Worm (Caenorhabditis elegans) whole organism, L4 larva: ENCODE results near the gene F53B1.3.

Experiments
- F10B5.3 ChIP-seq: sonication (generic microtip); optimal IDR thresholded peaks from 2 replicates; lab custom pipeline; 2016; ENCODE audit warnings: mild to moderate bottlenecking, missing genetic modification characterization, missing compliant biosample characterization
- F26F4.8 ChIP-seq: fragments of 200-800 bp; sonication (Bioruptor generic); conservative IDR thresholded peaks from 2 replicates; pipeline ENCODE4 v1.3.6; 2022; ENCODE audit warnings: missing genetic modification characterization, missing compliant biosample characterization
- F49E8.2 ChIP-seq: sonication (generic microtip); optimal IDR thresholded peaks from 2 replicates; lab custom pipeline; 2016; ENCODE audit warnings: missing compliant biosample characterization, mild to moderate bottlenecking, missing genetic modification characterization, borderline replicate concordance
- Y105C5A.15 ChIP-seq: fragments of 200-800 bp; sonication (Bioruptor generic); IDR thresholded peaks from 2 replicates; pipeline ENCODE4 v1.3.6; 2022; ENCODE audit warnings: missing genetic modification characterization, missing compliant biosample characterization
- aha-1 ChIP-seq: fragments of 150-350 bp; peaks from one replicate; lab custom pipeline; 2014; ENCODE audit warnings: missing biosample characterization, missing genetic modification characterization
- ama-1 ChIP-seq: fragments of 150-350 bp; optimal IDR thresholded peaks from 2 replicates; lab custom pipeline; 2014; ENCODE audit warnings: inconsistent platforms, mixed read lengths
- ctbp-1 ChIP-seq: fragments of 200-800 bp; sonication (Bioruptor generic); IDR thresholded peaks from 2 replicates; pipeline ENCODE4 v1.3.6; 2022; ENCODE audit warnings: missing genetic modification reagents, missing genetic modification characterization, missing compliant biosample characterization
- dpl-1 ChIP-seq: fragments of 150-350 bp; optimal IDR thresholded peaks from 2 replicates; lab custom pipeline; 2014; ENCODE audit warnings: missing biosample characterization, missing genetic modification reagents, missing genetic modification characterization
- duxl-1 ChIP-seq: sonication (generic microtip); optimal IDR thresholded peaks from 2 replicates; lab custom pipeline; 2016; ENCODE audit warnings: mild to moderate bottlenecking, missing genetic modification characterization, moderate library complexity, missing compliant biosample characterization; ENCODE audit not compliant: poor library complexity
- dve-1 ChIP-seq: sonication (generic microtip); optimal IDR thresholded peaks from 2 replicates; lab custom pipeline; 2017; ENCODE audit warnings: antibody characterized with exemption, mild to moderate bottlenecking, missing genetic modification characterization, missing compliant biosample characterization; ENCODE audit not compliant: insufficient read depth
- egl-27 ChIP-seq: sonication (generic microtip); optimal IDR thresholded peaks from 3 replicates; lab custom pipeline; 2017; ENCODE audit warnings: missing biosample characterization, missing genetic modification reagents, missing genetic modification characterization
- fkh-10 ChIP-seq: fragments of 150-350 bp; optimal IDR thresholded peaks from 2 replicates; lab custom pipeline; 2014; ENCODE audit warnings: missing biosample characterization, missing genetic modification reagents, missing genetic modification characterization
- hlh-30 ChIP-seq: sonication (generic microtip); optimal IDR thresholded peaks from 2 replicates; lab custom pipeline; 2017; ENCODE audit warnings: antibody characterized with exemption, mild to moderate bottlenecking, missing genetic modification characterization, missing compliant biosample characterization; ENCODE audit not compliant: insufficient read depth
- lin-15B ChIP-seq: fragments of 150-350 bp; sonication (generic microtip); optimal IDR thresholded peaks from 3 replicates; lab custom pipeline; 2014; ENCODE audit warnings: missing biosample characterization, missing genetic modification characterization
- lin-39 ChIP-seq: fragments of 150-350 bp; optimal IDR thresholded peaks from 2 replicates; lab custom pipeline; 2014; ENCODE audit warnings: missing biosample characterization, missing genetic modification reagents, missing genetic modification characterization
- madf-5 ChIP-seq, 2 experiments: fragments of 200-800 bp; sonication (Bioruptor generic); IDR thresholded peaks; 2 replicates each; pipeline ENCODE4 v1.3.6; 2022; ENCODE audit warnings: missing compliant biosample characterization in 2 of 2, missing genetic modification characterization in 2 of 2
- mdt-29 ChIP-seq: fragments of 200-800 bp; sonication (Bioruptor generic); IDR thresholded peaks from 2 replicates; pipeline ENCODE4 v1.3.6; 2022; ENCODE audit warnings: missing genetic modification reagents, missing genetic modification characterization, missing compliant biosample characterization
- mxl-2 ChIP-seq: fragments of 200-800 bp; sonication (Bioruptor generic); conservative IDR thresholded peaks from 2 replicates; pipeline ENCODE4 v1.3.6; 2022; ENCODE audit warnings: missing genetic modification reagents, missing genetic modification characterization, missing compliant biosample characterization
- mxl-3 ChIP-seq: fragments of 200-800 bp; sonication (Bioruptor generic); optimal IDR thresholded peaks from 2 replicates; lab custom pipeline; 2018; ENCODE audit warnings: mild to moderate bottlenecking, missing genetic modification characterization, missing compliant biosample characterization
- nhr-10 ChIP-seq: fragments of 150-350 bp; optimal IDR thresholded peaks from 2 replicates; lab custom pipeline; 2014; ENCODE audit warnings: missing biosample characterization, missing genetic modification characterization
- nhr-102 ChIP-seq: sonication (generic microtip); optimal IDR thresholded peaks from 2 replicates; lab custom pipeline; 2016; ENCODE audit warnings: mild to moderate bottlenecking, missing genetic modification characterization, moderate library complexity, missing compliant biosample characterization
- nhr-237 ChIP-seq: sonication (generic microtip); optimal IDR thresholded peaks from 2 replicates; lab custom pipeline; 2017; ENCODE audit warnings: missing biosample characterization, missing genetic modification characterization
- nhr-25 ChIP-seq: sonication (generic microtip); optimal IDR thresholded peaks from 2 replicates; lab custom pipeline; 2017; ENCODE audit warnings: missing genetic modification characterization, mild to moderate bottlenecking, missing compliant biosample characterization, antibody characterized with exemption, moderate library complexity, borderline replicate concordance; ENCODE audit not compliant: insufficient read depth
- nhr-41 ChIP-seq: fragments of 200-800 bp; sonication (Bioruptor generic); IDR thresholded peaks from 2 replicates; pipeline ENCODE4 v1.3.6; 2022; ENCODE audit warnings: missing genetic modification reagents, missing genetic modification characterization, missing compliant biosample characterization
- nhr-42 ChIP-seq: fragments of 200-800 bp; sonication (Bioruptor generic); IDR thresholded peaks from 2 replicates; pipeline ENCODE4 v1.3.6; 2022; ENCODE audit warnings: missing genetic modification characterization, missing compliant biosample characterization
- nhr-48 ChIP-seq: sonication (generic microtip); optimal IDR thresholded peaks from 2 replicates; lab custom pipeline; 2016; ENCODE audit warnings: mild to moderate bottlenecking, missing genetic modification characterization, missing compliant biosample characterization
- php-3 ChIP-seq: fragments of 200-800 bp; sonication (Bioruptor generic); IDR thresholded peaks from 2 replicates; pipeline ENCODE4 v1.3.6; 2022; ENCODE audit warnings: missing genetic modification reagents, missing genetic modification characterization, missing compliant biosample characterization
- rbr-2 ChIP-seq: sonication (generic microtip); optimal IDR thresholded peaks from 2 replicates; lab custom pipeline; 2016; ENCODE audit warnings: missing genotype, missing genetic modification characterization, missing compliant biosample characterization
- set-16 ChIP-seq: fragments of 200-800 bp; sonication (Bioruptor generic); IDR thresholded peaks from 2 replicates; pipeline ENCODE4 v1.3.6; 2022; ENCODE audit warnings: missing genetic modification reagents, missing genetic modification characterization, missing compliant biosample characterization
- spr-3 ChIP-seq: fragments of 200-800 bp; sonication (Bioruptor generic); optimal IDR thresholded peaks from 2 replicates; lab custom pipeline; 2018; ENCODE audit warnings: mild to moderate bottlenecking, missing genetic modification characterization, missing compliant biosample characterization
- unc-130 ChIP-seq: sonication (generic microtip); optimal IDR thresholded peaks from 2 replicates; lab custom pipeline; 2016; ENCODE audit warnings: missing genetic modification reagents, missing genetic modification characterization, missing compliant biosample characterization
- unc-62 ChIP-seq, 3 experiments: fragments of 150-350 bp in 1 of 3; sonication (generic microtip); optimal IDR thresholded peaks in 2 of 3; peaks in 1 of 3; 1 replicate in 1 of 3; 2 replicates in 2 of 3; lab custom pipeline; 2014 to 2017; ENCODE audit warnings: missing biosample characterization in 3 of 3, missing genetic modification characterization in 3 of 3, missing genetic modification reagents in 3 of 3, missing genotype in 1 of 3
- zip-11 ChIP-seq: fragments of 200-800 bp; sonication (Bioruptor generic); IDR thresholded peaks from 2 replicates; pipeline ENCODE4 v1.3.6; 2022; ENCODE audit warnings: missing genetic modification characterization, missing compliant biosample characterization
- ztf-7 ChIP-seq: fragments of 150-350 bp; optimal IDR thresholded peaks from 2 replicates; lab custom pipeline; 2014; ENCODE audit warnings: missing biosample characterization, missing genetic modification characterization

F53B1.3 gene

DNA sequence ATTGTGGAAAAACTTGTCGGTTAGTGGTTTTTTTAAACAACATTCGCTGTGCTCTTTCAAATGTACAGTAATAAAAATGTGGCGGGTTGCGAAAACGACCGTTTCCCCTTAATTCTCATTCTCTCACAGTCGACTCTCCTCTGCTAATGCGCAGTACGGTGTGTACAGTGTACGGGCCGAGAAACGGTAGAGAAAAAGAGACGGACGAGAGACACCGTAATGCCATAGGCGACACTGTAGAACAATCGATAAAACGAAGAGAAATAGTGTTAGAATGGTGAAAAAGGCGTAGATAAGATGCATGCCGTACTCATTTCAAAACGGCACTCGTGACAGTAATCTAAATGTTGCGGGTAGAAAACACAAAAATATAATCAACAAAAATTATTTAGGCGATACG lies 14.9 kb upstream of the F53B1.3 start (continued):
- TF ChIP-seq rbr-2: no peak
- TF ChIP-seq unc-130: no peak
- no peak for TF ChIP-seq nhr-102 (tag; lab: Kevin White, UChicago)
- TF ChIP-seq nhr-42 (GFP tag; lab: Robert Waterston, UW): no peak
- TF ChIP-seq nhr-41 (GFP tag; lab: Robert Waterston, UW): no peak
- no peak for TF ChIP-seq nhr-48 (tag; lab: Kevin White, UChicago)
- no peak for TF ChIP-seq egl-27 (tag; lab: Kevin White, UChicago)
- TF ChIP-seq mxl-2: no peak
- peak; percentile 73 for TF ChIP-seq dve-1 (tag; lab: Kevin White, UChicago)
- TF ChIP-seq lin-39 (tag; lab: Kevin White, UChicago): no peak
- no peak for TF ChIP-seq nhr-25 (tag; lab: Kevin White, UChicago)
- peak; percentile 81 for TF ChIP-seq hlh-30 (tag; lab: Kevin White, UChicago)

- TF ChIP-seq php-3 (GFP tag; lab: Robert Waterston, UW) (no peak), aha-1 (tag; lab: Kevin White, UChicago) (peak; percentile 43), set-16 (GFP tag; lab: Robert Waterston, UW) (no peak), zip-11 (GFP tag; lab: Robert Waterston, UW) (no peak), F10B5.3 (tag; lab: Kevin White, UChicago) (no peak)
These were observed 12.2 kb upstream of the F53B1.3 start, which contains the start of gene col-164 for ce11 chrX:2093169-2093568. TSS of gene col-164 (plus strand) at chrX:2093469.

DNA sequence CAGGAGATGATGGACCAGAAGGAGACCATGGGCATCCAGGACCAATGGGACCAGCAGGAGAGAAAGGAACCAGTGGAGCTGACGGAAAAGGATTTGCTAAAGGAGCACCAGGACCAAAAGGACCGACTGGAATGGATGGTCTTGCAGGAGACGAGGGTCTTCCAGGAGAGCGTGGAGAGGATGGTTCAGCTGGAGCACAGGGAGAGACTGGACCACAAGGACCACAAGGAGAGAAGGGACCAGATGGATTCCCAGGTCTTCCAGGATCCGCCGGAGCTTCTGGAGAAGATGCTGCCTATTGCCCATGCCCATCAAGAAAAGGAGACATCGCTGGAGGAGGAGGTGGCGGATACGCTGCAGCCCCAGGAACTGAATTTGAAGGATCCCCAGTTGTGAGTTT lies 11.3 kb upstream of the F53B1.3 start:
- TF ChIP-seq unc-62 (GFP tag; optimal IDR thresholded peaks at IDR 0.05 in 1 of 2; lab: Kevin White, UChicago) (peak in 1 of 2 experiments; percentile 79), unc-62 (tag; optimal IDR thresholded peaks at IDR 0.05; lab: Kevin White, UChicago) (no peak), set-16 (GFP tag; lab: Robert Waterston, UW) (peak; percentile 70), nhr-42 (GFP tag; lab: Robert Waterston, UW) (no peak)

DNA sequence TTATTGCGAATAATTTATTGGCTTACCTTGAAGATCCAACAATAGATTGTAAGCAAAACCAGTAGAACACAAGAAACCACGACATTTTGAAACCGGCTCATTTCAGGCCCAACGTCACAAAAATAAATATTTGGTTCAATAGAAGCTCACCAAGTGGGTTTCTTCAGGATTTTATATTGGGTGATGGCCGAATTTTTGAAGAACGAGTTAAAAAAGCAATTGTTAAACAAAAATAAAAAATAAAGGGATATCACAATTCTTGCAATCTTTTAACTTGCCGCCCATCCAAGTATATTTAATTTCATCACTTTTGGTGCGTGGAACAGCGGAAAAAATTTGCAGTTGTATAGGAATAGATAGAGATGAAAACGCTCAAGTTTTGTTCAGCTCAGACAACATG lies 8.6 kb upstream of the F53B1.3 start, which contains the start of gene T21D9.2:
Gene T21D9.2 (minus strand): TSS at position 101 of the 400 bp plus-strand sequence.
- TF ChIP-seq lin-15B (tag; lab: Kevin White, UChicago): no peak

ce11 chrX:2099002-2099401 lies 6.4 kb upstream of the F53B1.3 start:
- TF ChIP-seq ama-1 (lab: Kevin White, UChicago) (no peak), mxl-3 (GFP tag; lab: Kevin White, UChicago) (no peak), spr-3 (GFP tag; lab: Kevin White, UChicago) (no peak), nhr-10 (tag; lab: Kevin White, UChicago) (no peak), nhr-237 (tag; lab: Kevin White, UChicago) (no peak), ctbp-1 (no peak), madf-5 (GFP tag; IDR thresholded peaks at IDR 0.05; lab: Robert Waterston, UW) (no peak), Y105C5A.15 (GFP tag; lab: Robert Waterston, UW) (no peak), fkh-10 (no peak), nhr-42 (GFP tag; lab: Robert Waterston, UW) (no peak), duxl-1 (tag; lab: Kevin White, UChicago) (no peak), dpl-1 (GFP tag; lab: Kevin White, UChicago) (no peak), mdt-29 (no peak), F49E8.2 (tag; lab: Kevin White, UChicago) (no peak), zip-11 (GFP tag; lab: Robert Waterston, UW) (no peak), F26F4.8 (GFP tag; lab: Robert Waterston, UW) (no peak), ztf-7 (tag; lab: Kevin White, UChicago) (no peak)
